1 fruit fly cellular context compared by ENCODE assay signal in genomic region chr2L:8384108-8384601, dm6.
TF ChIP-seq lines count a peak whose summit lies in the region.

Gene Dad1 (minus strand): TSS chr2L:8384137.
Gene CG13384 (plus strand): TSS chr2L:8384455.

TF ChIP-seq in whole organism, embryonic, 481 proteins besides CTCF, POLR2A, EP300 and RAD21 (continued from another document and continues in another):
- TF ChIP-seq CG18764 (GFP tag; optimal IDR thresholded peaks at IDR 0.05; lab: Kevin White, UChicago): peak; percentile 83
- TF ChIP-seq nerfin-2 (GFP tag; IDR thresholded peaks at IDR 0.05; lab: Robert Waterston, UW; ENCODE audit: partially characterized antibody): no peak
- TF ChIP-seq Mrtf (GFP tag; IDR thresholded peaks at IDR 0.05; lab: Robert Waterston, UW): peak; percentile 88
- peak; percentile 54 for TF ChIP-seq CHES-1-like (GFP tag; optimal IDR thresholded peaks at IDR 0.05; lab: Kevin White, UChicago)
- peak; percentile 69 for TF ChIP-seq CG10959 (GFP tag; IDR thresholded peaks at IDR 0.05; lab: Robert Waterston, UW)
- TF ChIP-seq CG43689 (GFP tag; IDR thresholded peaks at IDR 0.05; lab: Robert Waterston, UW): peak; percentile 72
- TF ChIP-seq ttk (GFP tag; IDR thresholded peaks at IDR 0.05; lab: Robert Waterston, UW): peak; percentile 81
- peak; percentile 86 for TF ChIP-seq ssp (GFP tag; IDR thresholded peaks at IDR 0.05; lab: Robert Waterston, UW)
- peak; percentile 65 for TF ChIP-seq Kr (GFP tag; optimal IDR thresholded peaks at IDR 0.05; lab: Kevin White, UChicago)
- TF ChIP-seq mirr (GFP tag; optimal IDR thresholded peaks at IDR 0.05; lab: Kevin White, UChicago): peak; percentile 52
- peak; percentile 94 for TF ChIP-seq CG18262 (tag; optimal IDR thresholded peaks at IDR 0.05; lab: Kevin White, UChicago)
- TF ChIP-seq Lpt (GFP tag; optimal IDR thresholded peaks at IDR 0.05; lab: Kevin White, UChicago): no peak
- TF ChIP-seq Bdp1 (GFP tag; optimal IDR thresholded peaks at IDR 0.05; lab: Kevin White, UChicago): peak; percentile 63
- peak; percentile 81 for TF ChIP-seq pho (GFP tag; optimal IDR thresholded peaks at IDR 0.05; lab: Kevin White, UChicago)
- peak; percentile 89 for TF ChIP-seq ranshi (GFP tag; IDR thresholded peaks at IDR 0.05; lab: Robert Waterston, UW)
- peak; percentile 20 for TF ChIP-seq ab (GFP tag; optimal IDR thresholded peaks at IDR 0.05; lab: Kevin White, UChicago)
- TF ChIP-seq Mes4 (GFP tag; optimal IDR thresholded peaks at IDR 0.05; lab: Kevin White, UChicago): peak; percentile 29
- TF ChIP-seq CG4707 (GFP tag; optimal IDR thresholded peaks at IDR 0.05; lab: Kevin White, UChicago): peak; percentile 24
- TF ChIP-seq psq (GFP tag; optimal IDR thresholded peaks at IDR 0.05; lab: Kevin White, UChicago): peak; percentile 84
- TF ChIP-seq CG14014 (GFP tag; IDR thresholded peaks at IDR 0.05; lab: Robert Waterston, UW): peak; percentile 94
- no peak for TF ChIP-seq CG3163 (GFP tag; optimal IDR thresholded peaks at IDR 0.05; lab: Kevin White, UChicago)
- TF ChIP-seq chinmo (GFP tag; IDR thresholded peaks at IDR 0.05; lab: Robert Waterston, UW; ENCODE audit: partially characterized antibody): no peak
- peak; percentile 89 for TF ChIP-seq CG15514 (GFP tag; optimal IDR thresholded peaks at IDR 0.05; lab: Kevin White, UChicago)
- TF ChIP-seq sna (GFP tag; IDR thresholded peaks at IDR 0.05; lab: Robert Waterston, UW; ENCODE audit: partially characterized antibody): no peak
- TF ChIP-seq Neu2 (GFP tag; optimal IDR thresholded peaks at IDR 0.05; lab: Kevin White, UChicago; ENCODE audit: borderline replicate concordance): no peak
- TF ChIP-seq ac (GFP tag; optimal IDR thresholded peaks at IDR 0.05; lab: Kevin White, UChicago): no peak
- TF ChIP-seq Chrac-16 (GFP tag; optimal IDR thresholded peaks at IDR 0.05; lab: Kevin White, UChicago): peak; percentile 91
- TF ChIP-seq CkIIα-i1 (GFP tag; IDR thresholded peaks at IDR 0.05; lab: Robert Waterston, UW): no peak
- TF ChIP-seq HLH54F (GFP tag; optimal IDR thresholded peaks at IDR 0.05; lab: Kevin White, UChicago): peak; percentile 64
- TF ChIP-seq Blimp-1 (GFP tag; optimal IDR thresholded peaks at IDR 0.05; lab: Kevin White, UChicago): peak; percentile 88
- TF ChIP-seq Atf6 (GFP tag; IDR thresholded peaks at IDR 0.05; lab: Robert Waterston, UW): peak; percentile 93
- no peak for TF ChIP-seq repo (GFP tag; optimal IDR thresholded peaks at IDR 0.05; lab: Kevin White, UChicago)
- TF ChIP-seq CG17802 (tag; optimal IDR thresholded peaks at IDR 0.05; lab: Kevin White, UChicago): peak; percentile 28
- TF ChIP-seq gfzf (GFP tag; optimal IDR thresholded peaks at IDR 0.05; lab: Kevin White, UChicago): peak; percentile 65
- peak; percentile 69 for TF ChIP-seq mam (GFP tag; optimal IDR thresholded peaks at IDR 0.05; lab: Kevin White, UChicago)
- TF ChIP-seq dan (GFP tag; IDR thresholded peaks at IDR 0.05; lab: Robert Waterston, UW): peak; percentile 63
- TF ChIP-seq CG6654 (GFP tag; optimal IDR thresholded peaks at IDR 0.05; lab: Kevin White, UChicago): peak; percentile 63
- TF ChIP-seq jigr1 (GFP tag; IDR thresholded peaks at IDR 0.05; lab: Robert Waterston, UW): peak; percentile 73; the same call in 2 of the 3 replicates
- peak; percentile 85 for TF ChIP-seq CG18476 (GFP tag; optimal IDR thresholded peaks at IDR 0.05; lab: Kevin White, UChicago)
- peak in 1 of 2 experiments; percentile 58 for TF ChIP-seq crp (GFP tag; optimal IDR thresholded peaks at IDR 0.05; lab: Kevin White, UChicago)
- peak; percentile 83 for TF ChIP-seq CG4820 (GFP tag; optimal IDR thresholded peaks at IDR 0.05; lab: Kevin White, UChicago)
- peak; percentile 63 for TF ChIP-seq Hmx (GFP tag; optimal IDR thresholded peaks at IDR 0.05; lab: Kevin White, UChicago)
- TF ChIP-seq row (GFP tag; IDR thresholded peaks at IDR 0.05; lab: Robert Waterston, UW): peak; percentile 99
- TF ChIP-seq Xrp1 (GFP tag; IDR thresholded peaks at IDR 0.05; lab: Robert Waterston, UW): peak; percentile 94
- TF ChIP-seq CG16863 (GFP tag; optimal IDR thresholded peaks at IDR 0.05; lab: Kevin White, UChicago): peak; percentile 28
- peak; percentile 94 for TF ChIP-seq phol (tag; optimal IDR thresholded peaks at IDR 0.05; lab: Kevin White, UChicago)
- peak; percentile 76 for TF ChIP-seq CG17568 (GFP tag; optimal IDR thresholded peaks at IDR 0.05; lab: Kevin White, UChicago)
- peak; percentile 14; the same call in 1 of the 2 replicates for TF ChIP-seq crol (GFP tag; IDR thresholded peaks at IDR 0.05; lab: Robert Waterston, UW)
- TF ChIP-seq Tbp (GFP tag; optimal IDR thresholded peaks at IDR 0.05; lab: Kevin White, UChicago): no peak
- TF ChIP-seq CG12155 (GFP tag; optimal IDR thresholded peaks at IDR 0.05; lab: Kevin White, UChicago): peak; percentile 90
- TF ChIP-seq Stat92E (GFP tag; optimal IDR thresholded peaks at IDR 0.05; lab: Kevin White, UChicago): peak in 1 of 3 experiments; percentile 81
- peak; percentile 92 for TF ChIP-seq CG11695 (GFP tag; IDR thresholded peaks at IDR 0.05; lab: Robert Waterston, UW)
- peak; percentile 90 for TF ChIP-seq CG14667 (GFP tag; IDR thresholded peaks at IDR 0.05; lab: Robert Waterston, UW)
- peak; percentile 88 for TF ChIP-seq tio (GFP tag; optimal IDR thresholded peaks at IDR 0.05; lab: Kevin White, UChicago)
- no peak for TF ChIP-seq Antp (GFP tag; optimal IDR thresholded peaks at IDR 0.05; lab: Kevin White, UChicago)
- TF ChIP-seq CG2116 (GFP tag; optimal IDR thresholded peaks at IDR 0.05; lab: Kevin White, UChicago): peak; percentile 91
- peak; percentile 96 for TF ChIP-seq CG17829 (tag; optimal IDR thresholded peaks at IDR 0.05; lab: Kevin White, UChicago)
- peak; percentile 64; the same call in 1 of the 3 replicates for TF ChIP-seq H15 (GFP tag; IDR thresholded peaks at IDR 0.05; lab: Robert Waterston, UW)
- no peak for TF ChIP-seq da (GFP tag; optimal IDR thresholded peaks at IDR 0.05; lab: Kevin White, UChicago)
- peak; percentile 79 for TF ChIP-seq kah (GFP tag; optimal IDR thresholded peaks at IDR 0.05; lab: Kevin White, UChicago)
- peak; percentile 96 for TF ChIP-seq dysf (GFP tag; IDR thresholded peaks at IDR 0.05; lab: Robert Waterston, UW)
- peak; percentile 87 for TF ChIP-seq CG15011 (GFP tag; optimal IDR thresholded peaks at IDR 0.05; lab: Kevin White, UChicago)
- TF ChIP-seq Lim3 (GFP tag; IDR thresholded peaks at IDR 0.05; lab: Robert Waterston, UW): peak; percentile 10; the same call in 1 of the 2 replicates
- TF ChIP-seq CG11696 (GFP tag; IDR thresholded peaks at IDR 0.05; lab: Robert Waterston, UW): peak; percentile 65
- TF ChIP-seq amos (GFP tag; IDR thresholded peaks at IDR 0.05; lab: Robert Waterston, UW; ENCODE audit: partially characterized antibody): peak; percentile 45; the same call in 1 of the 2 replicates
- TF ChIP-seq jing (GFP tag; optimal IDR thresholded peaks at IDR 0.05; lab: Kevin White, UChicago): no peak
- TF ChIP-seq Ada2b (GFP tag; IDR thresholded peaks at IDR 0.05; lab: Robert Waterston, UW): peak; percentile 83
- peak; percentile 91 for TF ChIP-seq Oli (tag; optimal IDR thresholded peaks at IDR 0.05; lab: Kevin White, UChicago)
- TF ChIP-seq HLHmδ (GFP tag; optimal IDR thresholded peaks at IDR 0.05; lab: Kevin White, UChicago): no peak
- TF ChIP-seq HLH4C (GFP tag; IDR thresholded peaks at IDR 0.05; lab: Robert Waterston, UW; ENCODE audit: partially characterized antibody): no peak
- TF ChIP-seq nom (GFP tag; optimal IDR thresholded peaks at IDR 0.05; lab: Kevin White, UChicago): peak; percentile 84
- peak; percentile 87 for TF ChIP-seq CG9437 (GFP tag; optimal IDR thresholded peaks at IDR 0.05; lab: Kevin White, UChicago)
- TF ChIP-seq CG9727 (GFP tag; optimal IDR thresholded peaks at IDR 0.05; lab: Kevin White, UChicago): peak; percentile 93
- peak; percentile 93 for TF ChIP-seq CG34376 (GFP tag; optimal IDR thresholded peaks at IDR 0.05; lab: Kevin White, UChicago)
- TF ChIP-seq hb (GFP tag; IDR thresholded peaks at IDR 0.05; lab: Robert Waterston, UW; ENCODE audit: partially characterized antibody): no peak
- peak; percentile 92 for TF ChIP-seq CG1602 (GFP tag; optimal IDR thresholded peaks at IDR 0.05; lab: Kevin White, UChicago)
- peak; percentile 76 for TF ChIP-seq CG8290 (GFP tag; optimal IDR thresholded peaks at IDR 0.05; lab: Kevin White, UChicago)
- TF ChIP-seq CG8290 (tag; optimal IDR thresholded peaks at IDR 0.05; lab: Kevin White, UChicago): peak in 1 of 2 experiments; percentile 36
- TF ChIP-seq CG17385 (GFP tag; optimal IDR thresholded peaks at IDR 0.05; lab: Kevin White, UChicago): peak; percentile 92
- peak; percentile 33 for TF ChIP-seq CG1603 (tag; optimal IDR thresholded peaks at IDR 0.05; lab: Kevin White, UChicago)
- peak; percentile 92 for TF ChIP-seq fd3F (GFP tag; optimal IDR thresholded peaks at IDR 0.05; lab: Kevin White, UChicago)
- peak; percentile 78 for TF ChIP-seq CG18011 (GFP tag; optimal IDR thresholded peaks at IDR 0.05; lab: Kevin White, UChicago)
- TF ChIP-seq klu (GFP tag; IDR thresholded peaks at IDR 0.05; lab: Robert Waterston, UW): peak; percentile 89
- peak; percentile 94 for TF ChIP-seq CG9215 (GFP tag; IDR thresholded peaks at IDR 0.05; lab: Robert Waterston, UW)
- TF ChIP-seq NFAT (GFP tag; IDR thresholded peaks at IDR 0.05; lab: Robert Waterston, UW): peak; percentile 81
- peak; percentile 78; the same call in 1 of the 2 replicates for TF ChIP-seq CG8765 (GFP tag; IDR thresholded peaks at IDR 0.05; lab: Robert Waterston, UW)
- no peak for TF ChIP-seq h (optimal IDR thresholded peaks at IDR 0.05; lab: Kevin White, UChicago)
- peak; percentile 91 for TF ChIP-seq NfI (GFP tag; optimal IDR thresholded peaks at IDR 0.05; lab: Kevin White, UChicago)
- peak; percentile 94 for TF ChIP-seq dmrt99B (tag; optimal IDR thresholded peaks at IDR 0.05; lab: Kevin White, UChicago)
- peak; percentile 96 for TF ChIP-seq CG13894 (tag; optimal IDR thresholded peaks at IDR 0.05; lab: Kevin White, UChicago)
- no peak for TF ChIP-seq Side (GFP tag; optimal IDR thresholded peaks at IDR 0.05; lab: Kevin White, UChicago)
- TF ChIP-seq dpn (GFP tag; optimal IDR thresholded peaks at IDR 0.05; lab: Kevin White, UChicago): peak; percentile 62 to 93
- peak; percentile 90 for TF ChIP-seq cwo (GFP tag; optimal IDR thresholded peaks at IDR 0.05; lab: Kevin White, UChicago)
- peak; percentile 74; the same call in 1 of the 2 replicates for TF ChIP-seq ham (GFP tag; IDR thresholded peaks at IDR 0.05; lab: Robert Waterston, UW)
- TF ChIP-seq CG10274 (GFP tag; optimal IDR thresholded peaks at IDR 0.05; lab: Kevin White, UChicago): peak; percentile 50
- peak; percentile 81 for TF ChIP-seq ken (GFP tag; IDR thresholded peaks at IDR 0.05; lab: Robert Waterston, UW)
- TF ChIP-seq Drgx (GFP tag; IDR thresholded peaks at IDR 0.05; lab: Robert Waterston, UW): peak; percentile 85
- TF ChIP-seq scrt (GFP tag; optimal IDR thresholded peaks at IDR 0.05; lab: Kevin White, UChicago): peak; percentile 85
- peak; percentile 88 for TF ChIP-seq sisA (GFP tag; IDR thresholded peaks at IDR 0.05; lab: Robert Waterston, UW)
- peak; percentile 79 for TF ChIP-seq stwl (tag; optimal IDR thresholded peaks at IDR 0.05; lab: Kevin White, UChicago)
- TF ChIP-seq Doc3 (GFP tag; IDR thresholded peaks at IDR 0.05; lab: Robert Waterston, UW; ENCODE audit: partially characterized antibody): peak; percentile 32; the same call in 1 of the 3 replicates
- TF ChIP-seq bbx (GFP tag; IDR thresholded peaks at IDR 0.05; lab: Robert Waterston, UW; ENCODE audit: partially characterized antibody): no peak; the same call in 1 of the 2 replicates
- peak; percentile 46 to 74 for TF ChIP-seq chif (GFP tag; optimal IDR thresholded peaks at IDR 0.05; lab: Kevin White, UChicago)
- peak; percentile 21 for TF ChIP-seq Atf-2 (GFP tag; optimal IDR thresholded peaks at IDR 0.05; lab: Kevin White, UChicago)
- peak; percentile 67 for TF ChIP-seq Dip3 (GFP tag; optimal IDR thresholded peaks at IDR 0.05; lab: Kevin White, UChicago)
- peak; percentile 78 for TF ChIP-seq CG3407 (GFP tag; optimal IDR thresholded peaks at IDR 0.05; lab: Kevin White, UChicago)
- peak; percentile 20 for TF ChIP-seq gro (GFP tag; optimal IDR thresholded peaks at IDR 0.05; lab: Kevin White, UChicago)
- no peak for TF ChIP-seq hth (optimal IDR thresholded peaks at IDR 0.05; lab: Kevin White, UChicago)
- TF ChIP-seq CG30431 (GFP tag; optimal IDR thresholded peaks at IDR 0.05; lab: Kevin White, UChicago): peak; percentile 69
- no peak for TF ChIP-seq yki (optimal IDR thresholded peaks at IDR 0.05; lab: Kevin White, UChicago)
- peak; percentile 36 for TF ChIP-seq dm (GFP tag; optimal IDR thresholded peaks at IDR 0.05; lab: Kevin White, UChicago)
- peak; percentile 79 for TF ChIP-seq HHEX (GFP tag; optimal IDR thresholded peaks at IDR 0.05; lab: Kevin White, UChicago)
- peak; percentile 96 for TF ChIP-seq nmo (GFP tag; optimal IDR thresholded peaks at IDR 0.05; lab: Kevin White, UChicago)
- peak; percentile 59 for TF ChIP-seq CG17186 (GFP tag; optimal IDR thresholded peaks at IDR 0.05; lab: Kevin White, UChicago)
- peak; percentile 86 for TF ChIP-seq HmgZ (tag; optimal IDR thresholded peaks at IDR 0.05; lab: Kevin White, UChicago)
- peak; percentile 75 to 94 for TF ChIP-seq Hr51 (GFP tag; optimal IDR thresholded peaks at IDR 0.05; lab: Kevin White, UChicago)
- peak; percentile 95 for TF ChIP-seq Fer3 (tag; optimal IDR thresholded peaks at IDR 0.05; lab: Kevin White, UChicago)
- peak; percentile 62 for TF ChIP-seq knrl (GFP tag; IDR thresholded peaks at IDR 0.05; lab: Robert Waterston, UW; ENCODE audit: partially characterized antibody)
- TF ChIP-seq lbe (GFP tag; optimal IDR thresholded peaks at IDR 0.05; lab: Kevin White, UChicago): peak; percentile 90
- TF ChIP-seq CG1024 (GFP tag; IDR thresholded peaks at IDR 0.05; lab: Robert Waterston, UW): peak; percentile 60; the same call in 1 of the 2 replicates
- peak; percentile 47; the same call in 1 of the 2 replicates for TF ChIP-seq Nf-YA (GFP tag; IDR thresholded peaks at IDR 0.05; lab: Robert Waterston, UW)
- peak; percentile 96 for TF ChIP-seq CG32532 (GFP tag; IDR thresholded peaks at IDR 0.05; lab: Robert Waterston, UW)
- no peak for TF ChIP-seq CG31365 (tag; optimal IDR thresholded peaks at IDR 0.05; lab: Kevin White, UChicago)
- peak; percentile 94 for TF ChIP-seq esg (GFP tag; conservative IDR thresholded peaks at IDR 0.05; lab: Robert Waterston, UW)
- peak; percentile 53; the same call in 1 of the 2 replicates for TF ChIP-seq sim (GFP tag; IDR thresholded peaks at IDR 0.05; lab: Robert Waterston, UW)
- TF ChIP-seq cas (GFP tag; IDR thresholded peaks at IDR 0.05; lab: Robert Waterston, UW): peak; percentile 84
- peak; percentile 55 for TF ChIP-seq Ets97D (GFP tag; optimal IDR thresholded peaks at IDR 0.05; lab: Kevin White, UChicago)
- peak; percentile 82 for TF ChIP-seq Spps (tag; optimal IDR thresholded peaks at IDR 0.05; lab: Kevin White, UChicago)
